Worm (Caenorhabditis elegans) whole organism, late embryonic: ENCODE measurements around the gene C02F5.10.

Experiments
- C08G9.2 ChIP-seq: sonication (generic microtip); optimal IDR thresholded peaks from 2 replicates; lab custom pipeline; 2016; ENCODE audit warnings: mild to moderate bottlenecking, missing genetic modification characterization, moderate library complexity, missing compliant biosample characterization
- K09A11.1 ChIP-seq: sonication (generic microtip); optimal IDR thresholded peaks from 2 replicates; lab custom pipeline; 2017; ENCODE audit warnings: antibody characterized with exemption, mild to moderate bottlenecking, missing genetic modification characterization, missing compliant biosample characterization; ENCODE audit not compliant: insufficient read depth
- T23F11.4 ChIP-seq: fragments of 200-800 bp; sonication (Bioruptor generic); optimal IDR thresholded peaks from 2 replicates; lab custom pipeline; 2018; ENCODE audit warnings: mild to moderate bottlenecking, missing genetic modification characterization, missing compliant biosample characterization
- Y22D7AL.16 ChIP-seq: sonication (generic microtip); optimal IDR thresholded peaks from 2 replicates; lab custom pipeline; 2016; ENCODE audit warnings: missing genetic modification characterization, missing compliant biosample characterization
- ahr-1 ChIP-seq: sonication (generic microtip); optimal IDR thresholded peaks from 2 replicates; lab custom pipeline; 2016; ENCODE audit warnings: missing genetic modification characterization, missing compliant biosample characterization
- ama-1 ChIP-seq: fragments of 150-350 bp; optimal IDR thresholded peaks from 2 replicates; lab custom pipeline; 2014
- ceh-14 ChIP-seq: sonication (generic microtip); optimal IDR thresholded peaks from 2 replicates; lab custom pipeline; 2016; ENCODE audit warnings: missing genotype, missing genetic modification characterization, missing compliant biosample characterization
- ceh-19 ChIP-seq: fragments of 200-800 bp; sonication (Bioruptor generic); optimal IDR thresholded peaks from 2 replicates; lab custom pipeline; 2018; ENCODE audit warnings: mild to moderate bottlenecking, missing genetic modification characterization, missing compliant biosample characterization
- ceh-2 ChIP-seq: sonication (generic microtip); optimal IDR thresholded peaks from 2 replicates; lab custom pipeline; 2016; ENCODE audit warnings: missing genotype, missing genetic modification characterization, missing compliant biosample characterization
- ceh-22 ChIP-seq: sonication (generic microtip); optimal IDR thresholded peaks from 2 replicates; lab custom pipeline; 2017; ENCODE audit warnings: missing biosample characterization, missing genetic modification characterization
- ceh-24 ChIP-seq: sonication (generic microtip); optimal IDR thresholded peaks from 2 replicates; lab custom pipeline; 2016; ENCODE audit warnings: mild to moderate bottlenecking, missing genetic modification characterization, missing compliant biosample characterization
- ceh-31 ChIP-seq: sonication (generic microtip); optimal IDR thresholded peaks from 2 replicates; lab custom pipeline; 2016; ENCODE audit warnings: missing genetic modification characterization, missing compliant biosample characterization
- ceh-45 ChIP-seq: fragments of 200-800 bp; sonication (Bioruptor generic); IDR thresholded peaks from 2 replicates; pipeline ENCODE4 v1.3.6; 2022; ENCODE audit warnings: missing genetic modification reagents, missing genetic modification characterization, missing compliant biosample characterization
- ceh-48 ChIP-seq: sonication (generic microtip); optimal IDR thresholded peaks from 2 replicates; lab custom pipeline; 2016; ENCODE audit warnings: missing genetic modification characterization, inconsistent platforms, missing compliant biosample characterization
- ceh-9 ChIP-seq: sonication (generic microtip); optimal IDR thresholded peaks from 2 replicates; lab custom pipeline; 2016; ENCODE audit warnings: mild to moderate bottlenecking, missing genetic modification characterization, inconsistent platforms, missing compliant biosample characterization
- dve-1 ChIP-seq: sonication (generic microtip); optimal IDR thresholded peaks from 2 replicates; lab custom pipeline; 2017; ENCODE audit warnings: antibody characterized with exemption, mild to moderate bottlenecking, missing genetic modification characterization, missing compliant biosample characterization
- elt-4 ChIP-seq: sonication (generic microtip); optimal IDR thresholded peaks from 2 replicates; lab custom pipeline; 2016; ENCODE audit warnings: missing genetic modification characterization, missing compliant biosample characterization
- ets-4 ChIP-seq: sonication (generic microtip); optimal IDR thresholded peaks from 2 replicates; lab custom pipeline; 2016; ENCODE audit warnings: missing genetic modification characterization, missing compliant biosample characterization
- eyg-1 ChIP-seq: sonication (generic microtip); optimal IDR thresholded peaks from 2 replicates; lab custom pipeline; 2016; ENCODE audit warnings: missing genotype, missing genetic modification characterization, missing compliant biosample characterization
- fax-1 ChIP-seq: sonication (generic microtip); optimal IDR thresholded peaks from 2 replicates; lab custom pipeline; 2016; ENCODE audit warnings: missing genotype, missing genetic modification characterization, missing compliant biosample characterization
- gmeb-2 ChIP-seq: sonication (generic microtip); optimal IDR thresholded peaks from 2 replicates; lab custom pipeline; 2016; ENCODE audit warnings: missing genetic modification characterization, inconsistent platforms, missing compliant biosample characterization
- hlh-13 ChIP-seq: fragments of 200-800 bp; sonication (Bioruptor generic); optimal IDR thresholded peaks from 2 replicates; lab custom pipeline; 2018; ENCODE audit warnings: mild to moderate bottlenecking, missing genetic modification characterization, missing compliant biosample characterization
- hlh-30 ChIP-seq: sonication (generic microtip); optimal IDR thresholded peaks from 2 replicates; lab custom pipeline; 2017; ENCODE audit warnings: antibody characterized with exemption, missing genetic modification characterization, missing compliant biosample characterization; ENCODE audit not compliant: insufficient read depth
- hlh-6 ChIP-seq: sonication (generic microtip); optimal IDR thresholded peaks from 2 replicates; lab custom pipeline; 2016; ENCODE audit warnings: missing genotype, missing genetic modification characterization, missing compliant biosample characterization
- hlh-8 ChIP-seq: sonication (generic microtip); optimal IDR thresholded peaks from 2 replicates; lab custom pipeline; 2016; ENCODE audit warnings: missing genotype, missing genetic modification characterization, missing compliant biosample characterization
- madf-2 ChIP-seq: sonication (generic microtip); optimal IDR thresholded peaks from 2 replicates; lab custom pipeline; 2017; ENCODE audit warnings: missing genetic modification characterization, missing compliant biosample characterization
- mec-3 ChIP-seq: sonication (generic microtip); optimal IDR thresholded peaks from 2 replicates; lab custom pipeline; 2016; ENCODE audit warnings: borderline replicate concordance, missing genetic modification characterization, missing compliant biosample characterization
- nfya-1 ChIP-seq: sonication (generic microtip); optimal IDR thresholded peaks from 2 replicates; lab custom pipeline; 2017; ENCODE audit warnings: missing genetic modification characterization, mild to moderate bottlenecking, missing compliant biosample characterization, antibody characterized with exemption, moderate library complexity
- nhr-232 ChIP-seq: sonication (generic microtip); optimal IDR thresholded peaks from 2 replicates; lab custom pipeline; 2016; ENCODE audit warnings: missing genetic modification characterization, missing compliant biosample characterization
- npax-4 ChIP-seq: sonication (generic microtip); optimal IDR thresholded peaks from 2 replicates; lab custom pipeline; 2016; ENCODE audit warnings: missing genetic modification characterization, missing compliant biosample characterization
- pat-9 ChIP-seq: fragments of 200-800 bp; sonication (Bioruptor generic); optimal IDR thresholded peaks from 2 replicates; lab custom pipeline; 2018; ENCODE audit warnings: mild to moderate bottlenecking, missing genetic modification characterization, moderate library complexity, missing compliant biosample characterization
- pax-1 ChIP-seq: fragments of 150-350 bp; optimal IDR thresholded peaks from 2 replicates; lab custom pipeline; 2014; ENCODE audit warnings: missing biosample characterization, missing genetic modification characterization
- pha-2 ChIP-seq: sonication (generic microtip); optimal IDR thresholded peaks from 2 replicates; lab custom pipeline; 2017; ENCODE audit warnings: mild to moderate bottlenecking, missing genetic modification characterization, missing compliant biosample characterization
- pha-4 ChIP-seq: fragments of 150-350 bp; optimal IDR thresholded peaks from 2 replicates; lab custom pipeline; 2018; ENCODE audit warnings: missing biosample characterization, missing genetic modification reagents, missing genetic modification characterization
- pros-1 ChIP-seq: fragments of 150-350 bp; optimal IDR thresholded peaks from 2 replicates; lab custom pipeline; 2014; ENCODE audit warnings: missing biosample characterization, missing genetic modification reagents, missing genetic modification characterization
- rnt-1 ChIP-seq: sonication (generic microtip); optimal IDR thresholded peaks from 2 replicates; lab custom pipeline; 2016; ENCODE audit warnings: missing genetic modification characterization, missing compliant biosample characterization
- sox-4 ChIP-seq: sonication (generic microtip); optimal IDR thresholded peaks from 2 replicates; lab custom pipeline; 2017; ENCODE audit warnings: mild to moderate bottlenecking, missing genetic modification characterization, inconsistent platforms, missing compliant biosample characterization
- tbx-2 ChIP-seq: sonication (generic microtip); optimal IDR thresholded peaks from 2 replicates; lab custom pipeline; 2016; ENCODE audit warnings: missing genetic modification characterization, missing compliant biosample characterization
- tbx-7 ChIP-seq: sonication (generic microtip); optimal IDR thresholded peaks from 2 replicates; lab custom pipeline; 2016; ENCODE audit warnings: missing genotype, missing genetic modification characterization, missing compliant biosample characterization
- ttx-3 ChIP-seq: sonication (generic microtip); optimal IDR thresholded peaks from 2 replicates; lab custom pipeline; 2016; ENCODE audit warnings: missing genetic modification reagents, missing genetic modification characterization, missing compliant biosample characterization
- unc-3 ChIP-seq, 2 experiments: fragments of 200-800 bp in 1 of 2; sonication (Bioruptor generic) in 1 of 2; sonication (generic microtip) in 1 of 2; conservative IDR thresholded peaks in 1 of 2; optimal IDR thresholded peaks in 1 of 2; 2 replicates each; pipeline versions ENCODE4 v1.3.6 to Lab custom; 2016 to 2022; ENCODE audit warnings: missing compliant biosample characterization in 2 of 2, missing genetic modification characterization in 2 of 2, missing genetic modification reagents in 1 of 2
- unc-86 ChIP-seq: sonication (generic microtip); optimal IDR thresholded peaks from 2 replicates; lab custom pipeline; 2016; ENCODE audit warnings: missing genetic modification characterization, missing compliant biosample characterization
- zip-5 ChIP-seq: sonication (generic microtip); optimal IDR thresholded peaks from 2 replicates; lab custom pipeline; 2016; ENCODE audit warnings: missing genetic modification characterization, missing compliant biosample characterization
- ztf-16 ChIP-seq: sonication (generic microtip); optimal IDR thresholded peaks from 2 replicates; lab custom pipeline; 2017; ENCODE audit warnings: missing genetic modification characterization, missing compliant biosample characterization

Gene C02F5.10

DNA sequence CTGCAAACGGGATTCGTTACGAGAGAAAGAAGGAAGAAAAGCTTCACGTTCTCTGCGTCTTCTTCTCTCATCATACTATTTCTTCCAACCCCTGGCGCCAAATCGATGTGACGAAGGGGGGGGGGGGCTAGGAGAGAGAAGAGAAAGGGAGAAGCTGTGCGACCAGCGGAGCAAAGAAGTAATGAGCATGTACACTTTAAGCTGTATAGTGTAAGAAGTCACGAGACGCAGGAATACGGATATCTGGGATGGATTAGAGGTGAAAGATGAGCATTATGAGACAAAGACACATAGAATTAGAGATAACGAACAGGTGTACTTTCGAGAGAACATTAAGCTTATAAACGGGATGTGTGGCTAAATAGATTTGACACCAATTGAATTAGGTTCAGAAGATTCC, 47.5 kb downstream of the C02F5.10 start (continued):
- TF ChIP-seq T23F11.4 (no peak), ama-1 (lab: Kevin White, UChicago) (no peak), ttx-3 (tag; lab: Kevin White, UChicago) (no peak), tbx-2 (no peak), ceh-9 (tag; lab: Kevin White, UChicago) (no peak), ceh-2 (tag; lab: Kevin White, UChicago) (no peak), nfya-1 (tag; lab: Kevin White, UChicago) (peak; percentile 51), ets-4 (tag; lab: Kevin White, UChicago) (no peak), ahr-1 (no peak), pat-9 (tag; lab: Kevin White, UChicago) (no peak), ceh-19 (GFP tag; lab: Kevin White, UChicago) (peak; percentile 33), hlh-13 (GFP tag; lab: Kevin White, UChicago) (no peak), sox-4 (tag; lab: Kevin White, UChicago) (no peak), nhr-232 (tag; lab: Kevin White, UChicago) (no peak), rnt-1 (tag; lab: Kevin White, UChicago) (peak; percentile 18), fax-1 (tag; lab: Kevin White, UChicago) (no peak), hlh-30 (tag; lab: Kevin White, UChicago) (peak; percentile 60), ceh-31 (tag; lab: Kevin White, UChicago) (peak; percentile 78), pha-4 (tag; lab: Kevin White, UChicago) (no peak), ceh-45 (GFP tag; lab: Robert Waterston, UW) (no peak), hlh-8 (tag; lab: Kevin White, UChicago) (no peak), ztf-16 (tag; lab: Kevin White, UChicago) (no peak), Y22D7AL.16 (no peak), mec-3 (tag; lab: Kevin White, UChicago) (no peak), madf-2 (tag; lab: Kevin White, UChicago) (no peak), unc-3 (GFP tag; conservative IDR thresholded peaks at IDR 0.05; lab: Robert Waterston, UW) (no peak), unc-3 (tag; optimal IDR thresholded peaks at IDR 0.05; lab: Kevin White, UChicago) (no peak), elt-4 (tag; lab: Kevin White, UChicago) (no peak), K09A11.1 (tag; lab: Kevin White, UChicago) (no peak), ceh-24 (tag; lab: Kevin White, UChicago) (no peak), ceh-48 (tag; lab: Kevin White, UChicago) (peak; percentile 78), C08G9.2 (tag; lab: Kevin White, UChicago) (no peak), unc-86 (tag; lab: Kevin White, UChicago) (no peak), ceh-22 (tag; lab: Kevin White, UChicago) (no peak), gmeb-2 (tag; lab: Kevin White, UChicago) (no peak), pros-1 (tag; lab: Kevin White, UChicago) (no peak), pha-2 (no peak), eyg-1 (no peak), tbx-7 (no peak), npax-4 (tag; lab: Kevin White, UChicago) (no peak), pax-1 (no peak), dve-1 (tag; lab: Kevin White, UChicago) (no peak), ceh-14 (tag; lab: Kevin White, UChicago) (peak; percentile 33), zip-5 (tag; lab: Kevin White, UChicago) (no peak), hlh-6 (no peak)
